Worm (Caenorhabditis elegans): ENCODE data around the gene F36F12.7.

The F36F12.7 gene

DNA sequence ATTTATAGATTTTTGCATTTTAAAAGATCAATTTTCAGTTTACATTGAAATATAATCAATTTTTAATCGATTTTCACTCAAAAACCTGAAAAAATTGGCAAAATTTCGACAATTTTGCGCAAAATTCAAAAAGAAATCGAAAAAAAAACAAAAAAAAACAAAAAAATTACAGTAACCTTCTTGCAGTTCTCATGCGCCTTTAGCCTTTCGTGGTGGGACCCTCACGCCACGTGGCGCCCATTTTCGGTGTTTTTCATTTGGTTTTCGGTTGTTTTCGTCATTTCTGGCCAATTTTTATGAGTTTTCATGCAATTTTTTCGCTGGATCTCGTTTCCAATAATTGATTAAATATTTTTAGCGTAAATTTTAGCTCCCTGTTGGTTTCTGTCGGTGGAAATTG is 31.7 kb upstream of the F36F12.7 start (continued):
- TF ChIP-seq snpc-3.4 (tag; optimal IDR thresholded peaks at IDR 0.05) (peak; percentile 68), B0035.1 (tag; optimal IDR thresholded peaks at IDR 0.05) (no peak), F23B12.7 (tag; optimal IDR thresholded peaks at IDR 0.05; ENCODE audit: insufficient read depth) (no peak), dox-1 (GFP tag; IDR thresholded peaks at IDR 0.05) (peak; percentile 6; the same call in 1 of the 2 replicates), xnd-1 (tag; optimal IDR thresholded peaks at IDR 0.05) (peak; percentile 52), attf-3 (GFP tag; conservative IDR thresholded peaks at IDR 0.05) (no peak)

DNA sequence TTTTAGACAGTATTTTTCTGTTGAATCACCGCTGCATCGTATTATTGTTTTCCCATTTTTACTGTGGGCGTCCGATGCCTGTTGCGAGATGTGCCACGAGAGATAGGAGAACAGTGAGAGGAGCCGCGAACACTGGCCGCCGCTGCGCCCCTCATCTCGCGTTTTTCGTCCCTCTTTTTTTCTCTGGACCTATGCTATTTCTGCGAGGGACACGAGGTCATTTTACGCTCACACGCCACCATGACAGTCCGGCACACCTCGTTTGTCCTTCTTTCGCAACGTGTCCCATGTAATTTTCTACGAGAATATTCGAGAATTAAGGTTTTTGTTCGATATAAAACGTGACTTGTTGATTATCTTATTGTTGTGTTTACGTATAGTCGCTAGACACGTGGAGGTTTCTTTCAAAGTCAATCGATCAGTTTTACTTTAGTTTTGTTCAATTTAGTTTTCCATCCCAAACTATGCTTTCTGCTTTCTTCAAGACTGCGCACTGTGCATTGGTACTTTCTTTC is 31.1 kb upstream of the F36F12.7 start, which contains the start of gene lbp-9:
Gene lbp-9 (plus strand): TSS at position 465 of the 515 bp plus-strand sequence.
- TF ChIP-seq Y53F4B.3 (GFP tag; IDR thresholded peaks at IDR 0.05) (no peak), aptf-3 (GFP tag; IDR thresholded peaks at IDR 0.05) (no peak), zfh-2 (GFP tag; conservative IDR thresholded peaks at IDR 0.05) (peak; percentile 94), hmg-1.2 (GFP tag; IDR thresholded peaks at IDR 0.05) (peak; percentile 76; the same call in 1 of the 2 replicates), attf-5 (GFP tag; optimal IDR thresholded peaks at IDR 0.05) (peak; percentile 79), ztf-22 (GFP tag; optimal IDR thresholded peaks at IDR 0.05) (no peak), hsf-1 (GFP tag; IDR thresholded peaks at IDR 0.05) (peak; percentile 77), snpc-4 (GFP tag; optimal IDR thresholded peaks at IDR 0.05) (no peak), snpc-4 (tag; optimal IDR thresholded peaks at IDR 0.05) (peak in 1 of 4 experiments; percentile 12), F22D6.2 (tag; optimal IDR thresholded peaks at IDR 0.05) (no peak), ztf-18 (tag; optimal IDR thresholded peaks at IDR 0.05) (peak; percentile 44), F55B11.4 (tag; optimal IDR thresholded peaks at IDR 0.05; ENCODE audit: borderline replicate concordance, insufficient read depth) (no peak), lin-54 (GFP tag; optimal IDR thresholded peaks at IDR 0.05) (peak; percentile 51), K11D2.4 (GFP tag; IDR thresholded peaks at IDR 0.05) (0 out of 2 replicates have a peak, but pooled peaks have one; percentile 61), C17E4.6 (GFP tag; IDR thresholded peaks at IDR 0.05) (no peak), lin-26 (GFP tag; IDR thresholded peaks at IDR 0.05) (peak; percentile 71; the same call in 1 of the 2 replicates), somi-1 (GFP tag; optimal IDR thresholded peaks at IDR 0.05) (no peak), zim-3 (tag; optimal IDR thresholded peaks at IDR 0.05) (peak; percentile 33), mcd-1 (GFP tag; IDR thresholded peaks at IDR 0.05) (peak; percentile 19; the same call in 1 of the 2 replicates), mxl-1 (tag; optimal IDR thresholded peaks at IDR 0.05) (no peak), athp-1 (tag; optimal IDR thresholded peaks at IDR 0.05) (peak; percentile 0), gei-17 (GFP tag; optimal IDR thresholded peaks at IDR 0.05) (peak; percentile 1), B0336.3 (GFP tag; IDR thresholded peaks at IDR 0.05) (peak; percentile 38; the same call in 1 of the 2 replicates), F49E8.2 (tag; optimal IDR thresholded peaks at IDR 0.05; ENCODE audit: insufficient read depth) (no peak), ztf-25 (GFP tag; IDR thresholded peaks at IDR 0.05) (no peak), rec-8 (tag; optimal IDR thresholded peaks at IDR 0.05) (no peak), pbrm-1 (GFP tag; IDR thresholded peaks at IDR 0.05) (0 out of 2 replicates have a peak, but pooled peaks have one; percentile 67), Y79H2A.3 (GFP tag; conservative IDR thresholded peaks at IDR 0.05) (peak; percentile 71; the same call in 1 of the 2 replicates), Y95B8A.8 (GFP tag; IDR thresholded peaks at IDR 0.05) (peak; percentile 42; the same call in 1 of the 2 replicates), lin-40 (tag; optimal IDR thresholded peaks at IDR 0.05) (peak; percentile 2), chd-7 (tag; optimal IDR thresholded peaks at IDR 0.05) (peak; percentile 36), ceh-40 (GFP tag; IDR thresholded peaks at IDR 0.05) (peak; percentile 80), madf-10 (tag; optimal IDR thresholded peaks at IDR 0.05) (peak; percentile 34), F52B5.7 (tag; optimal IDR thresholded peaks at IDR 0.05) (no peak), egrh-3 (GFP tag; IDR thresholded peaks at IDR 0.05) (peak; percentile 41), madf-3 (GFP tag; IDR thresholded peaks at IDR 0.05) (no peak), cebp-1 (GFP tag; IDR thresholded peaks at IDR 0.05) (peak; percentile 67), cebp-1 (tag; optimal IDR thresholded peaks at IDR 0.05) (peak; percentile 96), nfya-1 (tag; optimal IDR thresholded peaks at IDR 0.05; ENCODE audit: borderline replicate concordance, insufficient read depth) (no peak), T07F8.4 (tag; optimal IDR thresholded peaks at IDR 0.05) (peak; percentile 60)

Data from whole organism, young adult.